Worm (Caenorhabditis elegans) whole organism, L3 larva: ENCODE data around the gene pmp-5.

Source experiments
- aly-2 ChIP-seq: fragments of 150-350 bp; optimal IDR thresholded peaks from 2 replicates; lab custom pipeline; 2014; ENCODE audit warnings: missing biosample characterization, missing genetic modification characterization
- fkh-10 ChIP-seq: sonication (generic microtip); optimal IDR thresholded peaks from 2 replicates; lab custom pipeline; 2017; ENCODE audit warnings: missing biosample characterization, missing genetic modification reagents, missing genetic modification characterization
- nhr-11 ChIP-seq: fragments of 150-350 bp; optimal IDR thresholded peaks from 2 replicates; lab custom pipeline; 2014; ENCODE audit warnings: missing biosample characterization, missing genetic modification characterization
- nhr-76 ChIP-seq: fragments of 150-350 bp; sonication (generic microtip); optimal IDR thresholded peaks from 5 replicates; lab custom pipeline; 2014; ENCODE audit warnings: missing biosample characterization, missing genetic modification characterization
- snpc-4 ChIP-seq: fragments of 150-350 bp; optimal IDR thresholded peaks from 2 replicates; lab custom pipeline; 2014; ENCODE audit warnings: missing biosample characterization, missing genetic modification characterization
- zag-1 ChIP-seq: fragments of 150-350 bp; optimal IDR thresholded peaks from 2 replicates; lab custom pipeline; 2014; ENCODE audit warnings: missing biosample characterization, missing genetic modification characterization

DNA sequence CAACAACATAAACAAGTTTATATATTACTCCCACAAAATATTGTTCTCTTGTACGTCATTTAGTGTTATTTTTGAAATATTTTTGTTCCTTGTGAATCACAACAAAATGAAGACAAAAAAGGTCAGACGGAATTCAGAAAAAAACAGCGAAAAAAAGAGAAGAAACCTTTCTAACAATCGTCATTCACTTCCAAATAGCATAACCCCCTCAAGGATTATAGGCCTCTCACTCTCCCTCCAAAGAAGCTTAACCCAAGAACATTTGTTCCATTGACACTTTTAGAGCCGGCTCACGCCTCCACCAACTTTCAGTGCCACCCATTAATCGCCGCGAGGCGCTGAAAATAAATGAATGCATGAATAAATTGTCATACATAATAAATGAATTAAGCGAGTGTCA is 6.1 kb downstream of the pmp-5 start:
- TF ChIP-seq nhr-76 = no peak
- TF ChIP-seq zag-1 (tag; lab: Kevin White, UChicago) = no peak
- no peak for TF ChIP-seq snpc-4 (tag; lab: Kevin White, UChicago)
- no peak for TF ChIP-seq aly-2 (tag; lab: Kevin White, UChicago)
- TF ChIP-seq nhr-11 (tag; lab: Kevin White, UChicago) = no peak
- no peak for TF ChIP-seq fkh-10 (GFP tag; lab: Kevin White, UChicago)
